Worm (Caenorhabditis elegans): ENCODE results near the gene T06D8.10.

DNA sequence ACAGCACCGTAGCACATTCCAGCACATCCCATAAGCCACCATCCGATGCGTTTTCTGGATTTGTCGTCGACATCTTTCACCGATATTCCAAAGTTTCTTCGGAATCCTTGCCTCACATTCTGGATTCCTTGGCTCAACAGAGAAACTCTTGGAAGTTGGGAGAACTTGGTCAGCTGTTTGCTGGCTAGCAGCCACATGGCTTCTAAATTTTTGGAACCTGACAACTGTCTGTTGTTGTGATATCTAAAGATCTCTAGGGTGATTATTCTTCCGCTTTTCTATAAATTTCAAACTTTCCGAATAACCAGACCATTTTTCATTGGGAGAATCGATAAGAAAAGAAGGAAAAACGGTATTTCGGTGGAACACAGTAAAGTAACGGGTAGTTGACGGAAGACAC is 12.6 kb downstream of the T06D8.10 start, which contains the start of gene cox-15:
- TF ChIP-seq hnd-1 (tag; optimal IDR thresholded peaks at IDR 0.05) (no peak), ama-1 (optimal IDR thresholded peaks at IDR 0.05) (no peak), ceh-13 (GFP tag; optimal IDR thresholded peaks at IDR 0.05) (no peak), tra-4 (tag; optimal IDR thresholded peaks at IDR 0.05) (no peak), ets-7 (tag; optimal IDR thresholded peaks at IDR 0.05) (no peak), F13C5.2 (tag; optimal IDR thresholded peaks at IDR 0.05) (no peak), flt-1 (GFP tag; IDR thresholded peaks at IDR 0.05) (no peak), sea-1 (GFP tag; conservative IDR thresholded peaks at IDR 0.05) (no peak), hmbx-1 (tag; optimal IDR thresholded peaks at IDR 0.05) (no peak)
